Worm (Caenorhabditis elegans): ENCODE measurements around the gene Y97E10AR.8.

DNA sequence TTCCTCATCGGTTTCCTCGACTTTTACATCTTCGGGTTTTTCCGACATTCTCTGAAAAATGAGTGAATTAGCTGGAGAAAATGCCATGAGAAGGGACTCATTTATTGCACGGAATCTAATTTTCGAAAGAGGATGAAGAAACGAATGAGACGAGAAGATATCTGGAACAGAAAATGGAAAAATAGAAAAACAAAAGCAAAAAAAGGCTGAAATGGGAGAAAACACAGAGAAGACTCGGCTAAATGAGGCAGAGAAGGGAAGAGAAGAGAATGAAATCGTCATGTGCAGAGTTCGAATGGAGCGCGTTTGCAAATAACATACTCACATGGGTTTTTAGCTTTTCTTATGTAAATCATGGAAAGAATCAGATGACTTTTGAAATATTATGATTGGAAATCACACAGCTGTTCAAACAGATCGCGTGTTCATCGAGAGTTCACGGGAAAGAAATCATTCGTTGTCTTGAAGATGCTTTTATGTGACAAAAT lies 8.8 kb downstream of the Y97E10AR.8 start, which contains the start of gene Y97E10AR.6:
- TF ChIP-seq B0310.2 (tag; optimal IDR thresholded peaks at IDR 0.05), result no peak
- TF ChIP-seq scrt-1 (GFP tag; IDR thresholded peaks at IDR 0.05), result no peak
- TF ChIP-seq ceh-13 (GFP tag; optimal IDR thresholded peaks at IDR 0.05), result no peak
- TF ChIP-seq ama-1 (optimal IDR thresholded peaks at IDR 0.05), result no peak
- no peak for TF ChIP-seq tbx-11 (GFP tag; IDR thresholded peaks at IDR 0.05)
- TF ChIP-seq sea-1 (GFP tag; conservative IDR thresholded peaks at IDR 0.05), result no peak
- no peak for TF ChIP-seq hmbx-1 (tag; optimal IDR thresholded peaks at IDR 0.05)
